Fruit fly (Drosophila melanogaster) whole organism, embryonic: ENCODE measurements around the gene CG10089.

ENCODE experiments used
- Aef1 ChIP-seq: fragments of 200-800 bp; sonication (Bioruptor generic); IDR thresholded peaks from 3 replicates; pipeline ENCODE4 v1.3.6; 2022; ENCODE audit warnings: missing biosample characterization, missing genetic modification characterization
- CG10654 ChIP-seq: fragments of 200-800 bp; sonication (Bioruptor generic); optimal IDR thresholded peaks from 2 replicates; lab custom pipeline; 2016; ENCODE audit warnings: missing biosample characterization, missing genetic modification characterization
- CG11504 ChIP-seq: fragments of 200-800 bp; sonication (Bioruptor generic); optimal IDR thresholded peaks from 3 replicates; lab custom pipeline; 2019; ENCODE audit warnings: missing biosample characterization, mild to moderate bottlenecking, missing genetic modification characterization, moderate library complexity
- CG11560 ChIP-seq: fragments of 200-800 bp; sonication (Bioruptor generic); IDR thresholded peaks from 3 replicates; pipeline ENCODE4 v1.3.6; 2022; ENCODE audit warnings: missing biosample characterization, missing genetic modification characterization
- CG13123 ChIP-seq: fragments of 200-800 bp; sonication (Bioruptor generic); optimal IDR thresholded peaks from 2 replicates; lab custom pipeline; 2016; ENCODE audit warnings: missing biosample characterization, missing genetic modification characterization
- CG13296 ChIP-seq: fragments of 200-800 bp; sonication (Bioruptor generic); optimal IDR thresholded peaks from 3 replicates; lab custom pipeline; 2018; ENCODE audit warnings: missing biosample characterization, mild to moderate bottlenecking, missing genetic modification characterization
- CG17568 ChIP-seq: fragments of 200-800 bp; sonication (Bioruptor generic); optimal IDR thresholded peaks from 2 replicates; lab custom pipeline; 2018; ENCODE audit warnings: missing biosample characterization, mild to moderate bottlenecking, missing genetic modification characterization, moderate library complexity
- CG17802 ChIP-seq: fragments of 200-800 bp; sonication (Bioruptor generic); optimal IDR thresholded peaks from 2 replicates; lab custom pipeline; 2018; ENCODE audit warnings: missing biosample characterization, mild to moderate bottlenecking, missing genetic modification characterization, moderate library complexity
- CG17829 ChIP-seq: fragments of 200-800 bp; optimal IDR thresholded peaks from 2 replicates; lab custom pipeline; 2019; ENCODE audit warnings: missing biosample characterization, mild to moderate bottlenecking, missing genetic modification characterization, moderate library complexity
- CG2129 ChIP-seq: fragments of 200-800 bp; sonication (Bioruptor generic); IDR thresholded peaks from 2 replicates; pipeline ENCODE4 v1.3.6; 2022; ENCODE audit warnings: missing biosample characterization, missing genetic modification characterization; ENCODE audit not compliant: partially characterized antibody
- CG2712 ChIP-seq: fragments of 200-800 bp; optimal IDR thresholded peaks from 3 replicates; lab custom pipeline; 2019; ENCODE audit warnings: missing biosample characterization, mild to moderate bottlenecking, missing genetic modification characterization, moderate library complexity
- CG34376 ChIP-seq: fragments of 200-800 bp; sonication (Bioruptor generic); optimal IDR thresholded peaks from 2 replicates; lab custom pipeline; 2018; ENCODE audit warnings: missing biosample characterization, mild to moderate bottlenecking, missing genetic modification characterization
- CG3847 ChIP-seq: fragments of 200-800 bp; sonication (Bioruptor generic); IDR thresholded peaks from 2 replicates; pipeline ENCODE4 v1.3.6; 2022; ENCODE audit warnings: missing biosample characterization, missing genetic modification characterization
- CG4707 ChIP-seq: fragments of 200-800 bp; sonication (Bioruptor generic); optimal IDR thresholded peaks from 2 replicates; lab custom pipeline; 2018; ENCODE audit warnings: missing biosample characterization, mild to moderate bottlenecking, missing genetic modification characterization, moderate library complexity
- CG6791 ChIP-seq: fragments of 200-800 bp; sonication (Bioruptor generic); IDR thresholded peaks from 3 replicates; pipeline ENCODE4 v1.3.6; 2022; ENCODE audit warnings: missing biosample characterization, missing genetic modification characterization; ENCODE audit not compliant: partially characterized antibody
- CG8281 ChIP-seq: fragments of 200-800 bp; sonication (Bioruptor generic); optimal IDR thresholded peaks from 2 replicates; lab custom pipeline; 2018; ENCODE audit warnings: missing biosample characterization, mild to moderate bottlenecking, missing genetic modification characterization, moderate library complexity
- CG8290 ChIP-seq, 3 experiments: fragments of 200-800 bp; sonication (Bioruptor generic); optimal IDR thresholded peaks; 2 replicates each; lab custom pipeline; 2016 to 2019; ENCODE audit warnings: missing biosample characterization in 3 of 3, missing genetic modification characterization in 3 of 3, mild to moderate bottlenecking in 2 of 3, moderate library complexity in 1 of 3
- CG8924 ChIP-seq: fragments of 200-800 bp; optimal IDR thresholded peaks from 3 replicates; lab custom pipeline; 2019; ENCODE audit warnings: missing biosample characterization, mild to moderate bottlenecking, missing genetic modification characterization, moderate library complexity
- CG9932 ChIP-seq: fragments of 200-800 bp; sonication (Bioruptor generic); IDR thresholded peaks from 2 replicates; pipeline ENCODE4 v1.3.6; 2022; ENCODE audit warnings: missing biosample characterization, missing genetic modification characterization
- Dbx ChIP-seq: fragments of 200-800 bp; sonication (Bioruptor generic); IDR thresholded peaks from 3 replicates; pipeline ENCODE4 v1.3.6; 2022; ENCODE audit warnings: missing biosample characterization, missing genetic modification characterization
- Deaf1 ChIP-seq: fragments of 200-800 bp; optimal IDR thresholded peaks from 3 replicates; lab custom pipeline; 2019; ENCODE audit warnings: missing biosample characterization, mild to moderate bottlenecking, missing genetic modification characterization, moderate library complexity
- Dek ChIP-seq: fragments of 200-800 bp; sonication (Bioruptor generic); optimal IDR thresholded peaks from 3 replicates; lab custom pipeline; 2019; ENCODE audit warnings: missing biosample characterization, mild to moderate bottlenecking, missing genetic modification characterization, moderate library complexity
- Hand ChIP-seq: fragments of 200-800 bp; sonication (Bioruptor generic); optimal IDR thresholded peaks from 2 replicates; lab custom pipeline; 2017; ENCODE audit warnings: mild to moderate bottlenecking, missing biosample characterization, missing genetic modification reagents, missing genetic modification characterization
- Spps ChIP-seq: fragments of 200-800 bp; sonication (Bioruptor generic); optimal IDR thresholded peaks from 2 replicates; lab custom pipeline; 2018; ENCODE audit warnings: missing biosample characterization, mild to moderate bottlenecking, missing genetic modification characterization
- Ssrp ChIP-seq: fragments of 200-800 bp; sonication (Bioruptor generic); optimal IDR thresholded peaks from 2 replicates; lab custom pipeline; 2018; ENCODE audit warnings: missing biosample characterization, mild to moderate bottlenecking, missing genetic modification characterization, moderate library complexity
- TFAM ChIP-seq: fragments of 200-800 bp; sonication (Bioruptor generic); optimal IDR thresholded peaks from 2 replicates; lab custom pipeline; 2017; ENCODE audit warnings: missing biosample characterization, missing genetic modification characterization, inconsistent platforms
- Vsx1 ChIP-seq: fragments of 200-800 bp; sonication (Bioruptor generic); optimal IDR thresholded peaks from 2 replicates; lab custom pipeline; 2017; ENCODE audit warnings: missing biosample characterization, mild to moderate bottlenecking, missing genetic modification characterization, missing genetic modification reagents
- YL-1 ChIP-seq: fragments of 200-800 bp; sonication (Bioruptor generic); optimal IDR thresholded peaks from 3 replicates; lab custom pipeline; 2017; ENCODE audit warnings: missing biosample characterization, mild to moderate bottlenecking, missing genetic modification characterization
- al ChIP-seq: fragments of 200-800 bp; sonication (Bioruptor generic); IDR thresholded peaks from 2 replicates; pipeline ENCODE4 v1.3.6; 2022; ENCODE audit warnings: missing biosample characterization, missing genetic modification characterization
- aop ChIP-seq: fragments of 200-800 bp; sonication (Bioruptor generic); IDR thresholded peaks from 2 replicates; pipeline ENCODE4 v1.3.6; 2022; ENCODE audit warnings: missing biosample characterization, missing genetic modification characterization
- ato ChIP-seq: fragments of 200-800 bp; sonication (Bioruptor generic); IDR thresholded peaks from 2 replicates; pipeline ENCODE4 v1.3.6; 2022; ENCODE audit warnings: missing biosample characterization, missing genetic modification characterization; ENCODE audit not compliant: partially characterized antibody
- bbx ChIP-seq: fragments of 200-800 bp; sonication (Bioruptor generic); IDR thresholded peaks from 2 replicates; pipeline ENCODE4 v1.3.6; 2022; ENCODE audit warnings: missing biosample characterization, missing genetic modification characterization; ENCODE audit not compliant: partially characterized antibody
- cas ChIP-seq: fragments of 200-800 bp; sonication (Bioruptor generic); IDR thresholded peaks from 2 replicates; pipeline ENCODE4 v1.3.6; 2022; ENCODE audit warnings: missing biosample characterization, missing genetic modification characterization
- ci ChIP-seq: fragments of 200-800 bp; sonication (Bioruptor generic); IDR thresholded peaks from 3 replicates; pipeline ENCODE4 v1.3.6; 2022; ENCODE audit warnings: missing biosample characterization, missing genetic modification characterization
- corto ChIP-seq: fragments of 200-800 bp; sonication (Bioruptor generic); optimal IDR thresholded peaks from 2 replicates; lab custom pipeline; 2016; ENCODE audit warnings: missing biosample characterization, mild to moderate bottlenecking, missing genetic modification characterization, moderate library complexity
- croc ChIP-seq: fragments of 200-800 bp; sonication (Bioruptor generic); conservative IDR thresholded peaks from 3 replicates; pipeline ENCODE4 v1.3.6; 2022; ENCODE audit warnings: missing biosample characterization, missing genetic modification characterization
- cwo ChIP-seq: fragments of 200-800 bp; sonication (Bioruptor generic); optimal IDR thresholded peaks from 3 replicates; lab custom pipeline; 2017; ENCODE audit warnings: missing biosample characterization, missing genetic modification characterization, mild to moderate bottlenecking, moderate library complexity, missing genetic modification reagents
- en ChIP-seq: fragments of 200-800 bp; sonication (Bioruptor generic); optimal IDR thresholded peaks from 2 replicates; lab custom pipeline; 2016; ENCODE audit warnings: missing biosample characterization, missing genetic modification characterization
- ind ChIP-seq: fragments of 200-800 bp; sonication (Bioruptor generic); optimal IDR thresholded peaks from 3 replicates; lab custom pipeline; 2016; ENCODE audit warnings: missing biosample characterization, missing genetic modification characterization
- inv ChIP-seq: fragments of 200-800 bp; sonication (Bioruptor generic); IDR thresholded peaks from 2 replicates; pipeline ENCODE4 v1.3.6; 2022; ENCODE audit warnings: missing biosample characterization, missing genetic modification characterization; ENCODE audit not compliant: partially characterized antibody
- jing ChIP-seq: fragments of 200-800 bp; sonication (Bioruptor generic); optimal IDR thresholded peaks from 2 replicates; lab custom pipeline; 2018; ENCODE audit warnings: missing biosample characterization, mild to moderate bottlenecking, missing genetic modification characterization
- p53 ChIP-seq: fragments of 200-800 bp; sonication (Bioruptor generic); optimal IDR thresholded peaks from 2 replicates; lab custom pipeline; 2016; ENCODE audit warnings: missing biosample characterization, missing genetic modification characterization
- pfk ChIP-seq: fragments of 200-800 bp; sonication (Bioruptor generic); optimal IDR thresholded peaks from 2 replicates; lab custom pipeline; 2018; ENCODE audit warnings: missing biosample characterization, mild to moderate bottlenecking, missing genetic modification characterization, moderate library complexity
- ranshi ChIP-seq: fragments of 200-800 bp; sonication (Bioruptor generic); IDR thresholded peaks from 2 replicates; pipeline ENCODE4 v1.3.6; 2022; ENCODE audit warnings: missing biosample characterization, missing genetic modification characterization
- rib ChIP-seq: fragments of 200-800 bp; sonication (Bioruptor generic); IDR thresholded peaks from 2 replicates; pipeline ENCODE4 v1.3.6; 2022; ENCODE audit warnings: missing biosample characterization, missing genetic modification characterization
- salm ChIP-seq: fragments of 200-800 bp; sonication (Bioruptor generic); optimal IDR thresholded peaks from 2 replicates; lab custom pipeline; 2018; ENCODE audit warnings: missing biosample characterization, mild to moderate bottlenecking, missing genetic modification characterization
- slou ChIP-seq: fragments of 200-800 bp; sonication (Bioruptor generic); optimal IDR thresholded peaks from 3 replicates; lab custom pipeline; 2016; ENCODE audit warnings: missing biosample characterization, missing genetic modification characterization
- tll ChIP-seq, 2 experiments: fragments of 200-800 bp in 1 of 2; fragments of >200 bp in 1 of 2; sonication (Bioruptor generic) in 1 of 2; optimal IDR thresholded peaks; 2 replicates each; lab custom pipeline; 2017 to 2019; ENCODE audit warnings: missing biosample characterization in 2 of 2, missing genetic modification characterization in 2 of 2, mild to moderate bottlenecking in 1 of 2, moderate library complexity in 1 of 2
- wor ChIP-seq: fragments of 200-800 bp; sonication (Bioruptor generic); IDR thresholded peaks from 2 replicates; pipeline ENCODE4 v1.3.6; 2022; ENCODE audit warnings: missing biosample characterization, missing genetic modification characterization

Gene CG10089

dm6 chr3L:13450177-13450793 is 24.3 kb downstream of the CG10089 start, which contains the start of the genes JMJD7 and CG10738 (continued):
- TF ChIP-seq CG4707 (GFP tag; lab: Kevin White, UChicago) (no peak), Hand (no peak), p53 (GFP tag; lab: Kevin White, UChicago) (no peak), ranshi (GFP tag; lab: Robert Waterston, UW) (peak; percentile 75), slou (peak; percentile 2), CG10654 (GFP tag; lab: Kevin White, UChicago) (peak; percentile 60), ind (GFP tag; lab: Kevin White, UChicago) (peak; percentile 68), CG3847 (peak; percentile 55), CG17829 (peak; percentile 40), pfk (no peak), Ssrp (tag; lab: Kevin White, UChicago) (no peak), YL-1 (no peak), bbx (GFP tag; lab: Robert Waterston, UW) (no peak), CG8281 (tag; lab: Kevin White, UChicago) (no peak), CG2129 (GFP tag; lab: Robert Waterston, UW) (no peak), CG17568 (GFP tag; lab: Kevin White, UChicago) (no peak), CG2712 (tag; lab: Kevin White, UChicago) (peak; percentile 64), Dbx (GFP tag; lab: Robert Waterston, UW) (peak; percentile 76; the same call in 2 of the 3 replicates), ato (GFP tag; lab: Robert Waterston, UW) (no peak), cwo (GFP tag; lab: Kevin White, UChicago) (peak; percentile 21), aop (GFP tag; lab: Robert Waterston, UW) (peak; percentile 59; the same call in 1 of the 2 replicates), CG11504 (tag; lab: Kevin White, UChicago) (peak; percentile 81), CG13123 (GFP tag; lab: Kevin White, UChicago) (no peak), CG17802 (peak; percentile 26), Deaf1 (peak; percentile 33), salm (tag; lab: Kevin White, UChicago) (no peak), ci (GFP tag; lab: Robert Waterston, UW) (peak; percentile 83), rib (GFP tag; lab: Robert Waterston, UW) (peak; percentile 54; the same call in 1 of the 2 replicates), Spps (tag; lab: Kevin White, UChicago) (no peak), croc (GFP tag; lab: Robert Waterston, UW) (no peak; the same call in 2 of the 3 replicates), CG9932 (GFP tag; lab: Robert Waterston, UW) (peak; percentile 87), CG34376 (GFP tag; lab: Kevin White, UChicago) (peak; percentile 33), CG6791 (GFP tag; lab: Robert Waterston, UW) (no peak), al (GFP tag; lab: Robert Waterston, UW) (peak; percentile 61), TFAM (no peak), Aef1 (peak; percentile 63), inv (no peak), Vsx1 (GFP tag; lab: Kevin White, UChicago) (no peak), CG8924 (peak; percentile 54), wor (GFP tag; lab: Robert Waterston, UW) (no peak), tll (GFP tag; optimal IDR thresholded peaks at IDR 0.05; lab: Kevin White, UChicago) (no peak), jing (no peak), CG13296 (GFP tag; lab: Kevin White, UChicago) (peak; percentile 53), Dek (no peak), corto (GFP tag; lab: Kevin White, UChicago) (no peak), cas (peak; percentile 53; the same call in 1 of the 2 replicates), en (GFP tag; lab: Kevin White, UChicago) (no peak), CG8290 (GFP tag; optimal IDR thresholded peaks at IDR 0.05; lab: Kevin White, UChicago) (no peak), CG8290 (tag; optimal IDR thresholded peaks at IDR 0.05; lab: Kevin White, UChicago) (no peak), CG11560 (tag; lab: Robert Waterston, UW) (no peak)
